Worm (Caenorhabditis elegans) whole organism, L2 larva: ENCODE data around the gene vps-35.

Source experiments
- ZK546.5 ChIP-seq: sonication (generic microtip); optimal IDR thresholded peaks from 2 replicates; lab custom pipeline; 2017; ENCODE audit warnings: missing biosample characterization, missing genetic modification characterization
- alr-1 ChIP-seq: fragments of 150-350 bp; optimal IDR thresholded peaks from 2 replicates; lab custom pipeline; 2014; ENCODE audit warnings: missing biosample characterization, missing genetic modification characterization
- ceh-16 ChIP-seq: fragments of 150-350 bp; optimal IDR thresholded peaks from 2 replicates; lab custom pipeline; 2014; ENCODE audit warnings: missing biosample characterization, missing genetic modification characterization
- ceh-82 ChIP-seq: fragments of 150-350 bp; optimal IDR thresholded peaks from 2 replicates; lab custom pipeline; 2014; ENCODE audit warnings: missing biosample characterization, missing genetic modification characterization
- mbf-1 ChIP-seq: sonication (generic microtip); optimal IDR thresholded peaks from 2 replicates; lab custom pipeline; 2017; ENCODE audit warnings: missing biosample characterization, missing genetic modification characterization
- mdl-1 ChIP-seq, 2 experiments: fragments of 150-350 bp in 1 of 2; sonication (generic microtip) in 1 of 2; optimal IDR thresholded peaks; 2 replicates each; lab custom pipeline; 2017; ENCODE audit warnings: missing biosample characterization in 2 of 2, missing genetic modification characterization in 2 of 2
- nhr-11 ChIP-seq: fragments of 150-350 bp; optimal IDR thresholded peaks from 2 replicates; lab custom pipeline; 2014; ENCODE audit warnings: missing biosample characterization, missing genetic modification characterization
- nhr-12 ChIP-seq: fragments of 150-350 bp; optimal IDR thresholded peaks from 2 replicates; lab custom pipeline; 2014; ENCODE audit warnings: missing biosample characterization, missing genetic modification characterization
- nhr-21 ChIP-seq: fragments of 150-350 bp; optimal IDR thresholded peaks from 2 replicates; lab custom pipeline; 2014; ENCODE audit warnings: missing biosample characterization, missing genetic modification characterization
- nhr-77 ChIP-seq: fragments of 150-350 bp; optimal IDR thresholded peaks from 2 replicates; lab custom pipeline; 2014; ENCODE audit warnings: missing biosample characterization, missing genetic modification characterization
- skn-1 ChIP-seq: sonication (generic microtip); optimal IDR thresholded peaks from 2 replicates; lab custom pipeline; 2017; ENCODE audit warnings: missing biosample characterization, missing genetic modification characterization
- sma-9 ChIP-seq, 2 experiments: fragments of 150-350 bp in 1 of 2; sonication (generic microtip) in 1 of 2; optimal IDR thresholded peaks; 2 replicates each; lab custom pipeline; 2014 to 2016; ENCODE audit warnings: missing genetic modification characterization in 2 of 2, mild to moderate bottlenecking in 1 of 2, missing biosample characterization in 1 of 2, missing compliant biosample characterization in 1 of 2, missing genetic modification reagents in 1 of 2, moderate library complexity in 1 of 2
- ztf-1 ChIP-seq: fragments of 200-800 bp; sonication (Bioruptor generic); conservative IDR thresholded peaks from 2 replicates; pipeline ENCODE4 v1.3.6; 2022; ENCODE audit warnings: missing genetic modification characterization, missing compliant biosample characterization

ce11 chrII:5930095-5930653, 22.6 kb downstream of the vps-35 start:
- no peak for TF ChIP-seq nhr-11
- TF ChIP-seq ceh-16, result no peak
- no peak for TF ChIP-seq alr-1 (tag; lab: Kevin White, UChicago)
- TF ChIP-seq ztf-1 (GFP tag; lab: Robert Waterston, UW), result no peak
- no peak for TF ChIP-seq ZK546.5 (tag; lab: Kevin White, UChicago)
- TF ChIP-seq mdl-1 (tag; optimal IDR thresholded peaks at IDR 0.05; lab: Kevin White, UChicago), result no peak
- no peak for TF ChIP-seq nhr-21 (tag; lab: Kevin White, UChicago)
- TF ChIP-seq nhr-77, result no peak
- no peak for TF ChIP-seq mbf-1
- peak; percentile 46 for TF ChIP-seq sma-9 (GFP tag; optimal IDR thresholded peaks at IDR 0.05; lab: Kevin White, UChicago)
- TF ChIP-seq sma-9 (tag; optimal IDR thresholded peaks at IDR 0.05; lab: Kevin White, UChicago), result no peak
- peak; percentile 81 for TF ChIP-seq skn-1 (tag; lab: Kevin White, UChicago)
- no peak for TF ChIP-seq nhr-12
- TF ChIP-seq ceh-82 (tag; lab: Kevin White, UChicago), result no peak
